Comparison of ENCODE assay signal across 1 fruit fly cellular context in the genomic region with DNA sequence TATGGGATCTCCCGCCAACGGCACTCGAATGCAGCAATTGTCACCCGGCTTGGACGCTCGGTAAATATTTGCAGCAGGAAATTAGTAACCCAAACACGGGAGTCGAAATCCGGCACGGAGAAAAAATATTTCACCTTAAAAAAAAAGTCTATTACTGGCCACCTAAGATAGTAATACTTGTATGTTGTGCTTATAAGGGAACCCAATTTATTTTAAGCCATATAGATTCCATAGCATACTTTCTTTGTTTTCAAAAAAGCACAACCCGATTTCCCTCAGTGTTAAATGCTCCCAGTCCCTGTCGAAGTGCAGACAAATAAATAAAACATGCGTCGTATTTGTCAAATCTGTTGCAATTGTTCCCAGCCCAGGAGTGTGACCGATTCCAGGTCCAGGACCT.
A peak's percentile ranks its signal among the peaks of the same experiment; 100 is the strongest.
TF ChIP-seq lines count a peak whose summit lies in the region.

No protein-coding gene starts in this region.

TF ChIP-seq in whole organism, embryonic, 481 proteins besides CTCF, POLR2A, EP300 and RAD21 (continued from another document):
- no peak for TF ChIP-seq CG15269 (tag; optimal IDR thresholded peaks at IDR 0.05; lab: Kevin White, UChicago)
- no peak for TF ChIP-seq tio (GFP tag; optimal IDR thresholded peaks at IDR 0.05; lab: Kevin White, UChicago)
- no peak for TF ChIP-seq exex (tag; optimal IDR thresholded peaks at IDR 0.05; lab: Kevin White, UChicago)
- no peak for TF ChIP-seq gfzf (GFP tag; optimal IDR thresholded peaks at IDR 0.05; lab: Kevin White, UChicago)
- no peak for TF ChIP-seq nerfin-2 (GFP tag; IDR thresholded peaks at IDR 0.05; lab: Robert Waterston, UW; ENCODE audit: partially characterized antibody)
- TF ChIP-seq CG14050 (GFP tag; IDR thresholded peaks at IDR 0.05; lab: Robert Waterston, UW), result no peak
- 0 out of 2 replicates have a peak, but pooled peaks have one; percentile 11 for TF ChIP-seq CG4730 (GFP tag; IDR thresholded peaks at IDR 0.05; lab: Robert Waterston, UW)
- no peak for TF ChIP-seq Doc2 (GFP tag; IDR thresholded peaks at IDR 0.05; lab: Robert Waterston, UW)
- no peak for TF ChIP-seq tna (GFP tag; IDR thresholded peaks at IDR 0.05; lab: Robert Waterston, UW; ENCODE audit: partially characterized antibody)
- TF ChIP-seq CG18619 (GFP tag; optimal IDR thresholded peaks at IDR 0.05; lab: Kevin White, UChicago), result no peak
- no peak for TF ChIP-seq tx (GFP tag; optimal IDR thresholded peaks at IDR 0.05; lab: Kevin White, UChicago)
- TF ChIP-seq Myb (GFP tag; optimal IDR thresholded peaks at IDR 0.05; lab: Kevin White, UChicago), result no peak
- TF ChIP-seq zen2 (GFP tag; IDR thresholded peaks at IDR 0.05; lab: Robert Waterston, UW; ENCODE audit: partially characterized antibody), result no peak
- TF ChIP-seq Ptx1 (GFP tag; IDR thresholded peaks at IDR 0.05; lab: Robert Waterston, UW), result peak; percentile 16; the same call in 1 of the 2 replicates
- no peak for TF ChIP-seq CG10565 (GFP tag; optimal IDR thresholded peaks at IDR 0.05; lab: Kevin White, UChicago)
- no peak for TF ChIP-seq tll (GFP tag; optimal IDR thresholded peaks at IDR 0.05; lab: Kevin White, UChicago)
- TF ChIP-seq sr (GFP tag; IDR thresholded peaks at IDR 0.05; lab: Robert Waterston, UW), result no peak
- no peak for TF ChIP-seq ken (GFP tag; IDR thresholded peaks at IDR 0.05; lab: Robert Waterston, UW)
- no peak for TF ChIP-seq GATAe (GFP tag; conservative IDR thresholded peaks at IDR 0.05; lab: Robert Waterston, UW)
- TF ChIP-seq CG8765 (GFP tag; IDR thresholded peaks at IDR 0.05; lab: Robert Waterston, UW), result no peak
- TF ChIP-seq da (GFP tag; optimal IDR thresholded peaks at IDR 0.05; lab: Kevin White, UChicago), result no peak
- no peak for TF ChIP-seq ab (GFP tag; optimal IDR thresholded peaks at IDR 0.05; lab: Kevin White, UChicago)
- no peak for TF ChIP-seq CG31388 (GFP tag; optimal IDR thresholded peaks at IDR 0.05; lab: Kevin White, UChicago)
- TF ChIP-seq jing (GFP tag; optimal IDR thresholded peaks at IDR 0.05; lab: Kevin White, UChicago), result no peak
- no peak for TF ChIP-seq slou (GFP tag; optimal IDR thresholded peaks at IDR 0.05; lab: Kevin White, UChicago)
- no peak for TF ChIP-seq MESR4 (GFP tag; optimal IDR thresholded peaks at IDR 0.05; lab: Kevin White, UChicago)
- no peak for TF ChIP-seq CG7786 (GFP tag; optimal IDR thresholded peaks at IDR 0.05; lab: Kevin White, UChicago)
- no peak for TF ChIP-seq maf-S (GFP tag; optimal IDR thresholded peaks at IDR 0.05; lab: Kevin White, UChicago)
- TF ChIP-seq CG2120 (GFP tag; optimal IDR thresholded peaks at IDR 0.05; lab: Kevin White, UChicago), result no peak
- no peak for TF ChIP-seq CG14860 (GFP tag; IDR thresholded peaks at IDR 0.05; lab: Robert Waterston, UW; ENCODE audit: partially characterized antibody)
- TF ChIP-seq CG12155 (GFP tag; optimal IDR thresholded peaks at IDR 0.05; lab: Kevin White, UChicago), result no peak
- TF ChIP-seq CG13123 (GFP tag; optimal IDR thresholded peaks at IDR 0.05; lab: Kevin White, UChicago), result no peak
- no peak for TF ChIP-seq Taf1 (GFP tag; IDR thresholded peaks at IDR 0.05; lab: Robert Waterston, UW)
- TF ChIP-seq CG11456 (GFP tag; IDR thresholded peaks at IDR 0.05; lab: Robert Waterston, UW), result no peak
- TF ChIP-seq her (GFP tag; optimal IDR thresholded peaks at IDR 0.05; lab: Kevin White, UChicago), result no peak
- TF ChIP-seq hb (GFP tag; IDR thresholded peaks at IDR 0.05; lab: Robert Waterston, UW; ENCODE audit: partially characterized antibody), result no peak
- TF ChIP-seq cato (GFP tag; optimal IDR thresholded peaks at IDR 0.05; lab: Kevin White, UChicago; ENCODE audit: borderline replicate concordance), result no peak
- no peak for TF ChIP-seq CG7928 (GFP tag; optimal IDR thresholded peaks at IDR 0.05; lab: Kevin White, UChicago)
- no peak for TF ChIP-seq Hr39 (optimal IDR thresholded peaks at IDR 0.05; lab: Kevin White, UChicago)
- peak; percentile 0 to 42 for TF ChIP-seq chif (GFP tag; optimal IDR thresholded peaks at IDR 0.05; lab: Kevin White, UChicago)
- TF ChIP-seq CG11504 (tag; optimal IDR thresholded peaks at IDR 0.05; lab: Kevin White, UChicago), result peak; percentile 8
- no peak for TF ChIP-seq CG5953 (GFP tag; IDR thresholded peaks at IDR 0.05; lab: Robert Waterston, UW)
- peak; percentile 40; the same call in 1 of the 2 replicates for TF ChIP-seq lmd (GFP tag; IDR thresholded peaks at IDR 0.05; lab: Robert Waterston, UW)
- TF ChIP-seq CG12299 (tag; optimal IDR thresholded peaks at IDR 0.05; lab: Kevin White, UChicago), result no peak
- no peak for TF ChIP-seq pzg (GFP tag; optimal IDR thresholded peaks at IDR 0.05; lab: Kevin White, UChicago)
- TF ChIP-seq tin (GFP tag; optimal IDR thresholded peaks at IDR 0.05; lab: Kevin White, UChicago), result no peak
- TF ChIP-seq CG3281 (GFP tag; optimal IDR thresholded peaks at IDR 0.05; lab: Kevin White, UChicago), result no peak
- no peak for TF ChIP-seq Aef1 (GFP tag; IDR thresholded peaks at IDR 0.05; lab: Robert Waterston, UW)
- TF ChIP-seq zen (tag; optimal IDR thresholded peaks at IDR 0.05; lab: Kevin White, UChicago), result no peak
- no peak for TF ChIP-seq CG3847 (GFP tag; IDR thresholded peaks at IDR 0.05; lab: Robert Waterston, UW)
- no peak for TF ChIP-seq Atf3 (GFP tag; optimal IDR thresholded peaks at IDR 0.05; lab: Kevin White, UChicago)
- TF ChIP-seq CG12071 (GFP tag; optimal IDR thresholded peaks at IDR 0.05; lab: Kevin White, UChicago), result no peak
- peak; percentile 46 for TF ChIP-seq CG10267 (tag; optimal IDR thresholded peaks at IDR 0.05; lab: Kevin White, UChicago)
- no peak for TF ChIP-seq CG2129 (GFP tag; IDR thresholded peaks at IDR 0.05; lab: Robert Waterston, UW; ENCODE audit: partially characterized antibody)
- no peak for TF ChIP-seq CG3065 (GFP tag; optimal IDR thresholded peaks at IDR 0.05; lab: Kevin White, UChicago)
- no peak for TF ChIP-seq CG43689 (GFP tag; IDR thresholded peaks at IDR 0.05; lab: Robert Waterston, UW)
- no peak for TF ChIP-seq esg (GFP tag; conservative IDR thresholded peaks at IDR 0.05; lab: Robert Waterston, UW)
- TF ChIP-seq Sox100B (GFP tag; optimal IDR thresholded peaks at IDR 0.05; lab: Kevin White, UChicago), result no peak
- TF ChIP-seq CG10321 (GFP tag; IDR thresholded peaks at IDR 0.05; lab: Robert Waterston, UW), result no peak
